Worm (Caenorhabditis elegans) whole organism, L4 larva: ENCODE measurements around the gene srh-171.

Experiments used
- lin-29 ChIP-seq: fragments of 200-800 bp; sonication (Bioruptor generic); IDR thresholded peaks from 2 replicates; pipeline ENCODE4 v1.3.6; 2022; ENCODE audit warnings: missing genetic modification reagents, missing genetic modification characterization, missing compliant biosample characterization
- lsy-2 ChIP-seq, 2 experiments: fragments of 150-350 bp in 1 of 2; sonication (generic microtip) in 1 of 2; optimal IDR thresholded peaks; 2 replicates each; lab custom pipeline; 2014 to 2017; ENCODE audit warnings: missing biosample characterization in 2 of 2, missing genetic modification characterization in 2 of 2
- nhr-28 ChIP-seq: fragments of 150-350 bp; optimal IDR thresholded peaks from 2 replicates; lab custom pipeline; 2014; ENCODE audit warnings: missing biosample characterization, missing genetic modification characterization
- vab-7 ChIP-seq: fragments of 200-800 bp; sonication (Bioruptor generic); IDR thresholded peaks from 2 replicates; pipeline ENCODE4 v1.3.6; 2022; ENCODE audit warnings: missing genetic modification reagents, missing genetic modification characterization, missing compliant biosample characterization
- ztf-11 ChIP-seq: fragments of 150-350 bp; optimal IDR thresholded peaks from 2 replicates; lab custom pipeline; 2014; ENCODE audit warnings: missing biosample characterization, missing genetic modification characterization

DNA sequence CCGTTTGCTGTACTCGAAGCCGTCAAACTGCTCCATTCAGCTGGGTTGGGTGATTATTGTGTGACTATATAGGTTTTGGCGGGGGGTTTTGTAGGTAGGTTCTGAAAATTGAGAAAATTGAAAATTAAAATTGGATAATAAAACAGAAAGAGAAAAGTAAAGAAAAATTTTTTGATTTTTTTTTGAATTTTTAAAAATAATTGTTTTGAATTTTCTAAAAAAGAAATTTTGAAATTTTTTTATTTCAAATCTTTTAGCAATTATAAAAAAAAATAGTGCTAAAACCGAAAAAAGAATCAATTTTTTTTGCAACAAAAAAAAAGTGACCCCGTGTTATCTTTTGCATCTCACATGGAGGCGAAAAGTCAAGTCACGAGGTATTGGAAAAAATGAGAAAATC, 38.9 kb downstream of the srh-171 start, which contains the start of gene unc-51:
- TF ChIP-seq lin-29 (GFP tag; lab: Robert Waterston, UW) (no peak), vab-7 (GFP tag; lab: Robert Waterston, UW) (no peak), ztf-11 (no peak), nhr-28 (peak; percentile 19), lsy-2 (tag; optimal IDR thresholded peaks at IDR 0.05; lab: Kevin White, UChicago) (peak in 1 of 2 experiments; percentile 29)
